Worm (Caenorhabditis elegans) whole organism, early embryonic: Measurements from ENCODE around the gene pqn-67.

Source experiments
- aly-1 ChIP-seq: sonication (generic microtip); optimal IDR thresholded peaks from 2 replicates; lab custom pipeline; 2016; ENCODE audit warnings: missing genetic modification characterization, missing compliant biosample characterization
- ama-1 ChIP-seq: fragments of 150-350 bp; optimal IDR thresholded peaks from 2 replicates; lab custom pipeline; 2014
- ceh-13 ChIP-seq: fragments of 200-800 bp; sonication (Bioruptor generic); optimal IDR thresholded peaks from 2 replicates; lab custom pipeline; 2018; ENCODE audit warnings: mild to moderate bottlenecking, missing genetic modification characterization, missing compliant biosample characterization
- ceh-36 ChIP-seq: sonication (generic microtip); optimal IDR thresholded peaks from 2 replicates; lab custom pipeline; 2016; ENCODE audit warnings: missing genetic modification characterization, inconsistent platforms, missing compliant biosample characterization
- flt-1 ChIP-seq: fragments of 200-800 bp; sonication (Bioruptor generic); IDR thresholded peaks from 2 replicates; pipeline ENCODE4 v1.3.6; 2022; ENCODE audit warnings: missing genetic modification characterization, missing compliant biosample characterization
- hmbx-1 ChIP-seq: sonication (generic microtip); optimal IDR thresholded peaks from 2 replicates; lab custom pipeline; 2016; ENCODE audit warnings: mild to moderate bottlenecking, missing genetic modification characterization, missing compliant biosample characterization
- hnd-1 ChIP-seq: sonication (generic microtip); optimal IDR thresholded peaks from 2 replicates; lab custom pipeline; 2016; ENCODE audit warnings: missing genetic modification characterization, missing compliant biosample characterization
- pes-1 ChIP-seq: fragments of 200-800 bp; sonication (Bioruptor generic); IDR thresholded peaks from 2 replicates; pipeline ENCODE4 v1.3.6; 2022; ENCODE audit warnings: missing genetic modification reagents, missing genetic modification characterization, missing compliant biosample characterization
- scrt-1 ChIP-seq: fragments of 200-800 bp; sonication (Bioruptor generic); IDR thresholded peaks from 2 replicates; pipeline ENCODE4 v1.3.6; 2022; ENCODE audit warnings: missing genetic modification characterization, missing compliant biosample characterization
- sea-1 ChIP-seq: fragments of 200-800 bp; sonication (Bioruptor generic); conservative IDR thresholded peaks from 2 replicates; pipeline ENCODE4 v1.3.6; 2022; ENCODE audit warnings: missing genetic modification characterization, missing compliant biosample characterization
- tbx-11 ChIP-seq: fragments of 200-800 bp; sonication (Bioruptor generic); IDR thresholded peaks from 2 replicates; pipeline ENCODE4 v1.3.6; 2022; ENCODE audit warnings: missing genetic modification characterization, missing compliant biosample characterization
- tbx-37 ChIP-seq: fragments of 200-800 bp; sonication (Bioruptor generic); conservative IDR thresholded peaks from 2 replicates; pipeline ENCODE4 v1.3.6; 2022; ENCODE audit warnings: missing genetic modification reagents, missing genetic modification characterization, missing compliant biosample characterization
- tra-4 ChIP-seq: sonication (generic microtip); optimal IDR thresholded peaks from 2 replicates; lab custom pipeline; 2017; ENCODE audit warnings: missing genetic modification characterization, missing compliant biosample characterization

ce11 chrV:12919705-12920104, 4.5 kb upstream of the pqn-67 start, which contains the start of gene lipl-1:
- TF ChIP-seq scrt-1 (GFP tag; lab: Robert Waterston, UW) (no peak), hmbx-1 (tag; lab: Kevin White, UChicago) (no peak), tra-4 (tag; lab: Kevin White, UChicago) (no peak), ama-1 (lab: Kevin White, UChicago) (no peak), tbx-11 (GFP tag; lab: Robert Waterston, UW) (no peak), ceh-13 (no peak), pes-1 (GFP tag; lab: Robert Waterston, UW) (no peak), sea-1 (no peak), flt-1 (GFP tag; lab: Robert Waterston, UW) (no peak), aly-1 (tag; lab: Kevin White, UChicago) (no peak), tbx-37 (GFP tag; lab: Robert Waterston, UW) (no peak), ceh-36 (tag; lab: Kevin White, UChicago) (no peak), hnd-1 (no peak)
